Fruit fly (Drosophila melanogaster) whole organism, larva: ENCODE results near the gene Rab27.

Source experiments
- noc ChIP-seq: fragments of 200-800 bp; sonication (Bioruptor generic); optimal IDR thresholded peaks from 3 replicates; lab custom pipeline; 2019; ENCODE audit warnings: missing biosample characterization, mild to moderate bottlenecking, missing genetic modification characterization, moderate library complexity

Gene Rab27

dm6 chrX:1465707-1466504 lies 10.9 kb downstream of the Rab27 start, which contains the start of the genes O-fut2 and CG14777:
Gene O-fut2, minus strand, starts transcription at chrX:1465996.
Gene CG14777, plus strand, starts transcription at chrX:1466134.
- no peak for TF ChIP-seq noc (tag; lab: Kevin White, UChicago)

- no peak for TF ChIP-seq noc (tag; lab: Kevin White, UChicago)
These were observed 12.7 kb downstream of the Rab27 start, which contains the start of gene Ns3 for dm6 chrX:1464033-1464432. Gene Ns3, minus strand, starts transcription at chrX:1464220.

- TF ChIP-seq noc (tag; lab: Kevin White, UChicago), result no peak
These were observed 15.2 kb downstream of the Rab27 start, which contains the start of gene CG14787 for dm6 chrX:1461544-1461943. Gene CG14787, minus strand, starts transcription at chrX:1461676.

DNA sequence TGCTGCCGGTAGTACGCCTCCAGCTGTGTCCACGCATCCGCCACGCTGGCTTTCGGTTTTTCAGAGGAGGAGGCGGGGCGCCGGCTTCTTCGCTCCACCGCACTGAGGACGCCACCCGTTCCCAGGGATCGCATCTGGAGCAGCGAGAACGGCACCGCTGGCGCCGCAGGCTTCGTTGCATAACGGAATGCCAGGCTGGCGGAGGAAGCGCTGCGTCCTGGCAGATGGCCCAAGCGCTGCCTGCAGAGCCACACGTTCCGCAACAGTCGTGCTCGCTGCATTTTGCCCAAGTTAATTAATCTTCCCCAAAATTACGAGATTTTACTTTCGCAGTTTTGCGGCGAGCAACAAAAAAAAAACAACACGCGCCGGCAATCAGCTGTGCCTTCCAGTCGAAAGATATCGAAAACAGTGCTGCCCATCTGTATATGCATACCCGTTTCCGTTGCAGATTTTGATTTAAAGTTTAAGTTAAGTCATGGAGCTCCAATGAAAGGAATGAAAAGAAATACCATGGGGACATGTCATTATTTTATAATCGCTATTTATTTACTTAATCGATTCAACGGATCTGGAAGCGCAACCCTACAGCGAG lies 16.4 kb downstream of the Rab27 start, which contains the start of gene Lrpprc2:
Gene Lrpprc2 (minus strand): TSS at position 340 of the 595 bp plus-strand sequence.
- TF ChIP-seq noc (tag; lab: Kevin White, UChicago), result no peak

dm6 chrX:1456954-1457353 lies 19.8 kb downstream of the Rab27 start, which contains the start of gene CG14785:
Gene CG14785, minus strand, starts transcription at chrX:1457054.
- no peak for TF ChIP-seq noc (tag; lab: Kevin White, UChicago)

DNA sequence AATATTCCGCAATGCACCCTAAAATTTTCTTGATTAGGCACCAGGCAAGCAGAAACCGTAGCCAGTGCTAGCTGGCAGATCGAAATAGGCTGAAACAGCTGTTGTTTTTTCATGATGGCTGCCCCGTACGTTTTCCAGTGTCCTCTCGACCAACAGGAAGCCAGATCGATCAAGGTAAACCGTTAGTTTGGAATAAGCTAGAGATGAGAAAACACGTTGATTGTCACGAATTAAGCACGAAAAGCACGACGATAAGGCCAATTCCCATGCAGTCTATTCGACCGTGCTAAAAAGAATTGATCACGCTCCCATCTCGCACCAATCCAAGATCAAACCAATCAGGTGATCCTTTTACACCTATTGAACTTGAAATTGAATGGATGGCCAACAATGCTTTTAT lies 21.9 kb downstream of the Rab27 start:
- TF ChIP-seq noc (tag; lab: Kevin White, UChicago), result no peak

DNA sequence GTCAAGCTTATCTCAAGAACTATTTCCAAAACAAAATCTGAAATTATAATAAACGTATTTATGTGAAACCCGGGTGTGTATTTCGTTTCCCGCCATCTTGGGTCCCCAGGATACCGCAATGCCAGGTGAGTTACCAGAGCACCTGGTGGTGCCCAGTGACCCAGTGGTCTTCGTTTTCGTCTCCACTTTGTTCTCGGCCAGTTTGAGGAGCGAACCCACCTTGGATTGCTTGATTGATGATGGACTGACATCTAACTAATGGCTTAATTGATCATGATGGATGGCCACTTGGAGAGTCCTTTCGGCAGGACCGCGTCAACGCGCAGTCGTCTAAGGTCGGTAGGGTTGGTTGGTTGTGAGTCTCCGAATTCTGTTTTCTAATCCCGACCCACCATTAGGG lies 24.6 kb downstream of the Rab27 start, which contains the start of gene Gr2a:
Gene Gr2a (plus strand): TSS at position 301 of the 400 bp plus-strand sequence.
- TF ChIP-seq noc (tag; lab: Kevin White, UChicago), result no peak
